Fruit fly (Drosophila melanogaster): ENCODE measurements around the gene loh.
A peak's percentile ranks its signal among the peaks of the same experiment; 100 is the strongest.

The loh gene

dm6 chr2L:10474268-10474678 lies 31.9 kb downstream of the loh start, which contains the start of gene RluA-1 (continued):
- peak; percentile 90 for TF ChIP-seq CG9932 (GFP tag; IDR thresholded peaks at IDR 0.05)
- TF ChIP-seq CG12219 (GFP tag; optimal IDR thresholded peaks at IDR 0.05): peak; percentile 99
- TF ChIP-seq CG14710 (tag; optimal IDR thresholded peaks at IDR 0.05): peak; percentile 99
- TF ChIP-seq CG17361 (GFP tag; IDR thresholded peaks at IDR 0.05): peak; percentile 99
- peak; percentile 86 for TF ChIP-seq z (GFP tag; IDR thresholded peaks at IDR 0.05)
- peak; percentile 100 for TF ChIP-seq CG12391 (tag; optimal IDR thresholded peaks at IDR 0.05)
- TF ChIP-seq Lpt (GFP tag; optimal IDR thresholded peaks at IDR 0.05): no peak
- TF ChIP-seq chm (GFP tag; IDR thresholded peaks at IDR 0.05): peak; percentile 100
- TF ChIP-seq mirr (GFP tag; optimal IDR thresholded peaks at IDR 0.05): peak; percentile 97
- TF ChIP-seq ERR (GFP tag; optimal IDR thresholded peaks at IDR 0.05): peak; percentile 85
- peak; percentile 99 for TF ChIP-seq H15 (GFP tag; IDR thresholded peaks at IDR 0.05)
- peak; percentile 87 for TF ChIP-seq CG7786 (GFP tag; optimal IDR thresholded peaks at IDR 0.05)
- TF ChIP-seq fd96Cb (tag; optimal IDR thresholded peaks at IDR 0.05): peak; percentile 99
- TF ChIP-seq phol (tag; optimal IDR thresholded peaks at IDR 0.05): peak; percentile 99
- peak; percentile 96 for TF ChIP-seq schlank (tag; optimal IDR thresholded peaks at IDR 0.05)
- TF ChIP-seq gsb (GFP tag; IDR thresholded peaks at IDR 0.05): peak; percentile 99
- TF ChIP-seq CG17359 (tag; optimal IDR thresholded peaks at IDR 0.05): peak; percentile 100
- peak; percentile 99 for TF ChIP-seq CG32767 (GFP tag; IDR thresholded peaks at IDR 0.05)
- TF ChIP-seq CG2889 (GFP tag; IDR thresholded peaks at IDR 0.05): peak; percentile 98
- TF ChIP-seq sisA (GFP tag; IDR thresholded peaks at IDR 0.05): peak; percentile 90; the same call in 1 of the 2 replicates
- TF ChIP-seq insv (GFP tag; optimal IDR thresholded peaks at IDR 0.05): peak; percentile 41 to 82
- 0 out of 2 replicates have a peak, but pooled peaks have one; percentile 32 for TF ChIP-seq sna (GFP tag; IDR thresholded peaks at IDR 0.05; ENCODE audit: partially characterized antibody)
- TF ChIP-seq CG12155 (GFP tag; optimal IDR thresholded peaks at IDR 0.05): peak; percentile 97
- TF ChIP-seq Meics (GFP tag; optimal IDR thresholded peaks at IDR 0.05): peak; percentile 99
- TF ChIP-seq Jarid2 (GFP tag; optimal IDR thresholded peaks at IDR 0.05): peak; percentile 94
- TF ChIP-seq Optix (GFP tag; IDR thresholded peaks at IDR 0.05): peak; percentile 99
- TF ChIP-seq CG14050 (GFP tag; IDR thresholded peaks at IDR 0.05): peak; percentile 99
- peak; percentile 75 for TF ChIP-seq Nf-YA (GFP tag; IDR thresholded peaks at IDR 0.05)
- TF ChIP-seq Xbp1 (GFP tag; optimal IDR thresholded peaks at IDR 0.05): peak; percentile 99
- peak; percentile 72 for TF ChIP-seq CG9876 (GFP tag; optimal IDR thresholded peaks at IDR 0.05)
- TF ChIP-seq Med (GFP tag): peak; percentile 99
- peak; percentile 87 for TF ChIP-seq lbe (GFP tag; optimal IDR thresholded peaks at IDR 0.05)
- peak; percentile 99 for TF ChIP-seq CG3407 (GFP tag; optimal IDR thresholded peaks at IDR 0.05)
- peak; percentile 98 for TF ChIP-seq CG30431 (GFP tag; optimal IDR thresholded peaks at IDR 0.05)
- no peak for TF ChIP-seq yki (optimal IDR thresholded peaks at IDR 0.05)
- TF ChIP-seq Camta (GFP tag; optimal IDR thresholded peaks at IDR 0.05): peak; percentile 78
- TF ChIP-seq eve (GFP tag; optimal IDR thresholded peaks at IDR 0.05): peak in 1 of 2 experiments; percentile 96
- peak; percentile 99 for TF ChIP-seq CG13775 (GFP tag; optimal IDR thresholded peaks at IDR 0.05)
- peak; percentile 87 for TF ChIP-seq Aef1 (GFP tag; IDR thresholded peaks at IDR 0.05)
- no peak for TF ChIP-seq CG2129 (GFP tag; IDR thresholded peaks at IDR 0.05; ENCODE audit: partially characterized antibody)
- peak; percentile 97 for TF ChIP-seq CG7357 (GFP tag; IDR thresholded peaks at IDR 0.05)
- peak; percentile 81 for TF ChIP-seq CG7928 (GFP tag; optimal IDR thresholded peaks at IDR 0.05)
- TF ChIP-seq CG34376 (GFP tag; optimal IDR thresholded peaks at IDR 0.05): peak; percentile 97
- TF ChIP-seq CG14965 (GFP tag; optimal IDR thresholded peaks at IDR 0.05; ENCODE audit: borderline replicate concordance): peak; percentile 69
- TF ChIP-seq CG33557 (GFP tag; optimal IDR thresholded peaks at IDR 0.05): peak; percentile 99
- TF ChIP-seq seq (GFP tag; IDR thresholded peaks at IDR 0.05): peak; percentile 100
- TF ChIP-seq caup (GFP tag; optimal IDR thresholded peaks at IDR 0.05; ENCODE audit: severe bottlenecking): peak; percentile 98
- peak; percentile 84 for TF ChIP-seq jumu (GFP tag; optimal IDR thresholded peaks at IDR 0.05)
- TF ChIP-seq tup (GFP tag; optimal IDR thresholded peaks at IDR 0.05): peak; percentile 97
- TF ChIP-seq ac (GFP tag; optimal IDR thresholded peaks at IDR 0.05): peak; percentile 98
- no peak for TF ChIP-seq Trl (optimal IDR thresholded peaks at IDR 0.05)
- TF ChIP-seq Trl (GFP tag; optimal IDR thresholded peaks at IDR 0.05): peak; percentile 95
